Fruit fly (Drosophila melanogaster) whole organism, embryonic: ENCODE data around the gene Dph5.

Source experiments
- B-H2 ChIP-seq: fragments of 200-800 bp; sonication (Bioruptor generic); optimal IDR thresholded peaks from 2 replicates; lab custom pipeline; 2018; ENCODE audit warnings: missing biosample characterization, mild to moderate bottlenecking, missing genetic modification characterization
- CG12769 ChIP-seq: fragments of 200-800 bp; sonication (Bioruptor generic); optimal IDR thresholded peaks from 2 replicates; lab custom pipeline; 2019; ENCODE audit warnings: missing biosample characterization, mild to moderate bottlenecking, missing genetic modification characterization, moderate library complexity
- CG14050 ChIP-seq: fragments of 200-800 bp; sonication (Bioruptor generic); IDR thresholded peaks from 3 replicates; pipeline ENCODE4 v1.3.6; 2022; ENCODE audit warnings: missing biosample characterization, missing genetic modification characterization
- CG15011 ChIP-seq: fragments of 200-800 bp; sonication (Bioruptor generic); optimal IDR thresholded peaks from 3 replicates; lab custom pipeline; 2018; ENCODE audit warnings: missing biosample characterization, mild to moderate bottlenecking, missing genetic modification characterization
- CG16815 ChIP-seq: fragments of 200-800 bp; sonication (Bioruptor generic); optimal IDR thresholded peaks from 3 replicates; lab custom pipeline; 2017; ENCODE audit warnings: missing biosample characterization, mild to moderate bottlenecking, missing genetic modification characterization
- CG18619 ChIP-seq: fragments of 200-800 bp; sonication (Bioruptor generic); optimal IDR thresholded peaks from 3 replicates; lab custom pipeline; 2017; ENCODE audit warnings: missing biosample characterization, mild to moderate bottlenecking, missing genetic modification characterization
- CG2712 ChIP-seq: fragments of 200-800 bp; optimal IDR thresholded peaks from 3 replicates; lab custom pipeline; 2019; ENCODE audit warnings: missing biosample characterization, mild to moderate bottlenecking, missing genetic modification characterization, moderate library complexity
- CG30403 ChIP-seq: fragments of 200-800 bp; sonication (Bioruptor generic); optimal IDR thresholded peaks from 3 replicates; lab custom pipeline; 2016; ENCODE audit warnings: missing biosample characterization, missing genetic modification characterization
- CG31224 ChIP-seq: fragments of 200-800 bp; sonication (Bioruptor generic); IDR thresholded peaks from 2 replicates; pipeline ENCODE4 v1.3.6; 2022; ENCODE audit warnings: missing biosample characterization, missing genetic modification characterization
- CG33557 ChIP-seq: fragments of 200-800 bp; sonication (Bioruptor generic); optimal IDR thresholded peaks from 2 replicates; lab custom pipeline; 2019; ENCODE audit warnings: missing biosample characterization, mild to moderate bottlenecking, missing genetic modification characterization, moderate library complexity
- CG4424 ChIP-seq: fragments of 200-800 bp; sonication (Bioruptor generic); optimal IDR thresholded peaks from 3 replicates; lab custom pipeline; 2016; ENCODE audit warnings: missing biosample characterization, missing genetic modification characterization
- CG7987 ChIP-seq: fragments of 200-800 bp; sonication (Bioruptor generic); optimal IDR thresholded peaks from 2 replicates; lab custom pipeline; 2018; ENCODE audit warnings: missing biosample characterization, mild to moderate bottlenecking, missing genetic modification characterization, moderate library complexity
- CG9609 ChIP-seq: fragments of 200-800 bp; sonication (Bioruptor generic); optimal IDR thresholded peaks from 3 replicates; lab custom pipeline; 2016; ENCODE audit warnings: missing biosample characterization, missing genetic modification characterization
- CHES-1-like ChIP-seq: fragments of 200-800 bp; sonication (Bioruptor generic); optimal IDR thresholded peaks from 2 replicates; lab custom pipeline; 2016; ENCODE audit warnings: missing biosample characterization, missing genetic modification characterization
- Camta ChIP-seq: fragments of 200-800 bp; sonication (Bioruptor generic); optimal IDR thresholded peaks from 2 replicates; lab custom pipeline; 2016; ENCODE audit warnings: missing biosample characterization, missing genetic modification characterization
- Drgx ChIP-seq: fragments of 200-800 bp; sonication (Bioruptor generic); IDR thresholded peaks from 2 replicates; pipeline ENCODE4 v1.3.6; 2022; ENCODE audit warnings: missing biosample characterization, missing genetic modification characterization
- Elba2 ChIP-seq: fragments of 200-800 bp; sonication (Bioruptor generic); optimal IDR thresholded peaks from 3 replicates; lab custom pipeline; 2016; ENCODE audit warnings: missing biosample characterization, missing genetic modification characterization
- Ets65A ChIP-seq: fragments of 200-800 bp; sonication (Bioruptor generic); peaks from one replicate; lab custom pipeline; 2016; ENCODE audit warnings: missing biosample characterization, missing genetic modification characterization
- GATAe ChIP-seq: fragments of 200-800 bp; sonication (Bioruptor generic); conservative IDR thresholded peaks from 2 replicates; pipeline ENCODE4 v1.3.6; 2022; ENCODE audit warnings: missing biosample characterization, missing genetic modification characterization
- Gsc ChIP-seq: fragments of 200-800 bp; sonication (Bioruptor generic); IDR thresholded peaks from 2 replicates; pipeline ENCODE4 v1.3.6; 2022; ENCODE audit warnings: missing biosample characterization, missing genetic modification characterization
- HmgD ChIP-seq: fragments of 200-800 bp; sonication (Bioruptor generic); optimal IDR thresholded peaks from 3 replicates; lab custom pipeline; 2016; ENCODE audit warnings: missing biosample characterization, missing genetic modification characterization
- Kr ChIP-seq: fragments of 200-800 bp; sonication (Bioruptor generic); optimal IDR thresholded peaks from 2 replicates; lab custom pipeline; 2017; ENCODE audit warnings: missing biosample characterization, mild to moderate bottlenecking, missing genetic modification characterization
- Med ChIP-seq: fragments of 200-800 bp; sonication (Bioruptor generic); peaks from one replicate; lab custom pipeline; 2016; ENCODE audit warnings: missing biosample characterization, missing genetic modification characterization, mild to moderate bottlenecking, inconsistent platforms, moderate library complexity
- Oaz ChIP-seq: fragments of 200-800 bp; sonication (Bioruptor generic); IDR thresholded peaks from 2 replicates; pipeline ENCODE4 v1.3.6; 2022; ENCODE audit warnings: missing biosample characterization, missing genetic modification characterization
- Opbp ChIP-seq: fragments of 200-800 bp; sonication (Bioruptor generic); IDR thresholded peaks from 3 replicates; pipeline ENCODE4 v1.3.6; 2022; ENCODE audit warnings: missing biosample characterization, missing genetic modification characterization; ENCODE audit not compliant: partially characterized antibody
- Pdp1 ChIP-seq, 2 experiments: fragments of 200-800 bp; sonication (Bioruptor generic); optimal IDR thresholded peaks; 3 replicates each; lab custom pipeline; 2016; ENCODE audit warnings: missing biosample characterization in 2 of 2, missing genetic modification characterization in 2 of 2, mild to moderate bottlenecking in 1 of 2, moderate library complexity in 1 of 2
- Sox100B ChIP-seq: fragments of 200-800 bp; sonication (Bioruptor generic); optimal IDR thresholded peaks from 3 replicates; lab custom pipeline; 2018; ENCODE audit warnings: missing biosample characterization, mild to moderate bottlenecking, missing genetic modification characterization
- Spps ChIP-seq: fragments of 200-800 bp; sonication (Bioruptor generic); optimal IDR thresholded peaks from 2 replicates; lab custom pipeline; 2018; ENCODE audit warnings: missing biosample characterization, mild to moderate bottlenecking, missing genetic modification characterization
- ase ChIP-seq: fragments of 200-800 bp; sonication (Bioruptor generic); IDR thresholded peaks from 3 replicates; pipeline ENCODE4 v1.3.6; 2022; ENCODE audit warnings: missing biosample characterization, missing genetic modification characterization
- cg ChIP-seq: fragments of 200-800 bp; sonication (Bioruptor generic); optimal IDR thresholded peaks from 3 replicates; lab custom pipeline; 2019; ENCODE audit warnings: missing biosample characterization, mild to moderate bottlenecking, missing genetic modification characterization, moderate library complexity
- dmrt99B ChIP-seq: fragments of 200-800 bp; sonication (Bioruptor generic); optimal IDR thresholded peaks from 2 replicates; lab custom pipeline; 2018; ENCODE audit warnings: missing biosample characterization, mild to moderate bottlenecking, missing genetic modification characterization, moderate library complexity
- fd96Cb ChIP-seq: fragments of 200-800 bp; sonication (Bioruptor generic); optimal IDR thresholded peaks from 2 replicates; lab custom pipeline; 2018; ENCODE audit warnings: missing biosample characterization, mild to moderate bottlenecking, missing genetic modification characterization, moderate library complexity
- fru ChIP-seq: fragments of >200 bp; optimal IDR thresholded peaks from 2 replicates; lab custom pipeline; 2017
- ftz-f1 ChIP-seq: fragments of 200-800 bp; sonication (Bioruptor generic); optimal IDR thresholded peaks from 2 replicates; lab custom pipeline; 2016; ENCODE audit warnings: missing biosample characterization, missing genetic modification characterization
- gfzf ChIP-seq: fragments of 200-800 bp; sonication (Bioruptor generic); optimal IDR thresholded peaks from 2 replicates; lab custom pipeline; 2016; ENCODE audit warnings: missing biosample characterization, mild to moderate bottlenecking, missing genetic modification characterization, moderate library complexity
- grau ChIP-seq: fragments of 200-800 bp; optimal IDR thresholded peaks from 3 replicates; lab custom pipeline; 2019; ENCODE audit warnings: missing biosample characterization, mild to moderate bottlenecking, missing genetic modification characterization, moderate library complexity
- gsb ChIP-seq: fragments of 200-800 bp; sonication (Bioruptor generic); IDR thresholded peaks from 2 replicates; pipeline ENCODE4 v1.3.6; 2022; ENCODE audit warnings: missing biosample characterization, missing genetic modification characterization
- gsb-n ChIP-seq: fragments of 200-800 bp; sonication (Bioruptor generic); optimal IDR thresholded peaks from 3 replicates; lab custom pipeline; 2018; ENCODE audit warnings: missing biosample characterization, mild to moderate bottlenecking, missing genetic modification characterization
- ham ChIP-seq: fragments of 200-800 bp; sonication (Bioruptor generic); IDR thresholded peaks from 2 replicates; pipeline ENCODE4 v1.3.6; 2022; ENCODE audit warnings: missing biosample characterization, missing genetic modification characterization
- jigr1 ChIP-seq: fragments of 200-800 bp; sonication (Bioruptor generic); IDR thresholded peaks from 3 replicates; pipeline ENCODE4 v1.3.6; 2022; ENCODE audit warnings: missing biosample characterization, missing genetic modification characterization
- lmd ChIP-seq: fragments of 200-800 bp; sonication (Bioruptor generic); IDR thresholded peaks from 2 replicates; pipeline ENCODE4 v1.3.6; 2022; ENCODE audit warnings: missing biosample characterization, missing genetic modification characterization
- nau ChIP-seq: fragments of 200-800 bp; sonication (Bioruptor generic); optimal IDR thresholded peaks from 3 replicates; lab custom pipeline; 2017; ENCODE audit warnings: missing biosample characterization, mild to moderate bottlenecking, missing genetic modification characterization, missing genetic modification reagents
- nmo ChIP-seq: fragments of 200-800 bp; sonication (Bioruptor generic); optimal IDR thresholded peaks from 2 replicates; lab custom pipeline; 2018; ENCODE audit warnings: missing biosample characterization, mild to moderate bottlenecking, missing genetic modification characterization, moderate library complexity
- odd ChIP-seq: fragments of 200-800 bp; sonication (Bioruptor generic); optimal IDR thresholded peaks from 2 replicates; lab custom pipeline; 2017; ENCODE audit warnings: missing biosample characterization, mild to moderate bottlenecking, missing genetic modification characterization
- sens ChIP-seq: fragments of 200-800 bp; sonication (Bioruptor generic); peaks from one replicate; lab custom pipeline; 2016; ENCODE audit warnings: missing biosample characterization, missing genetic modification characterization
- shn ChIP-seq: fragments of 200-800 bp; sonication (Bioruptor generic); optimal IDR thresholded peaks from 3 replicates; lab custom pipeline; 2016; ENCODE audit warnings: missing biosample characterization, missing genetic modification characterization
- sqz ChIP-seq: fragments of 200-800 bp; sonication (Bioruptor generic); optimal IDR thresholded peaks from 3 replicates; lab custom pipeline; 2018; ENCODE audit warnings: missing biosample characterization, mild to moderate bottlenecking, missing genetic modification characterization
- tll ChIP-seq, 2 experiments: fragments of 200-800 bp in 1 of 2; fragments of >200 bp in 1 of 2; sonication (Bioruptor generic) in 1 of 2; optimal IDR thresholded peaks; 2 replicates each; lab custom pipeline; 2017 to 2019; ENCODE audit warnings: missing biosample characterization in 2 of 2, missing genetic modification characterization in 2 of 2, mild to moderate bottlenecking in 1 of 2, moderate library complexity in 1 of 2
- tx ChIP-seq: fragments of 200-800 bp; sonication (Bioruptor generic); optimal IDR thresholded peaks from 2 replicates; lab custom pipeline; 2016; ENCODE audit warnings: missing biosample characterization, missing genetic modification characterization
- unc-4 ChIP-seq: fragments of 200-800 bp; sonication (Bioruptor generic); IDR thresholded peaks from 2 replicates; pipeline ENCODE4 v1.3.6; 2022; ENCODE audit warnings: missing biosample characterization, missing genetic modification characterization; ENCODE audit not compliant: partially characterized antibody

Gene Dph5

dm6 chr3R:22576096-22576697 lies 6.8 kb downstream of the Dph5 start:
- TF ChIP-seq Kr (GFP tag; lab: Kevin White, UChicago) (no peak), sens (peak; percentile 59), grau (tag; lab: Kevin White, UChicago) (peak; percentile 26), Pdp1 (GFP tag; optimal IDR thresholded peaks at IDR 0.05; lab: Kevin White, UChicago) (peak in 1 of 2 experiments; percentile 13), Drgx (GFP tag; lab: Robert Waterston, UW) (peak; percentile 34; the same call in 1 of the 2 replicates), Ets65A (peak; percentile 25), tx (no peak), Med (GFP tag; lab: Kevin White, UChicago) (peak; percentile 6)

dm6 chr3R:22573590-22573989 lies 9.4 kb downstream of the Dph5 start:
- TF ChIP-seq Elba2: no peak
- no peak for TF ChIP-seq fd96Cb (tag; lab: Kevin White, UChicago)
- TF ChIP-seq CG18619 (GFP tag; lab: Kevin White, UChicago): no peak
- TF ChIP-seq odd: peak; percentile 8
- no peak for TF ChIP-seq gsb-n
- TF ChIP-seq ase (GFP tag; lab: Robert Waterston, UW): no peak
- TF ChIP-seq ftz-f1: no peak
- TF ChIP-seq shn (GFP tag; lab: Kevin White, UChicago): no peak
- no peak for TF ChIP-seq sqz
- no peak for TF ChIP-seq Camta (GFP tag; lab: Kevin White, UChicago)
- no peak for TF ChIP-seq HmgD (GFP tag; lab: Kevin White, UChicago)
- no peak for TF ChIP-seq ham
- peak; percentile 5 for TF ChIP-seq CG7987
- TF ChIP-seq CHES-1-like (GFP tag; lab: Kevin White, UChicago): no peak
- no peak for TF ChIP-seq CG14050 (GFP tag; lab: Robert Waterston, UW)
- no peak for TF ChIP-seq jigr1 (GFP tag; lab: Robert Waterston, UW)
- TF ChIP-seq B-H2 (GFP tag; lab: Kevin White, UChicago): no peak
- TF ChIP-seq Spps (tag; lab: Kevin White, UChicago): no peak
- no peak for TF ChIP-seq lmd (GFP tag; lab: Robert Waterston, UW)
- TF ChIP-seq Gsc (GFP tag; lab: Robert Waterston, UW): no peak
- TF ChIP-seq unc-4 (GFP tag; lab: Robert Waterston, UW): no peak
- TF ChIP-seq CG2712 (tag; lab: Kevin White, UChicago): no peak
- no peak for TF ChIP-seq CG30403 (GFP tag; lab: Kevin White, UChicago)
- peak; percentile 22 for TF ChIP-seq CG33557 (GFP tag; lab: Kevin White, UChicago)
- no peak for TF ChIP-seq gfzf (GFP tag; lab: Kevin White, UChicago)
- no peak for TF ChIP-seq cg (GFP tag; lab: Kevin White, UChicago)
- TF ChIP-seq CG31224: no peak
- no peak for TF ChIP-seq tll (GFP tag; optimal IDR thresholded peaks at IDR 0.05; lab: Kevin White, UChicago)
- no peak for TF ChIP-seq gsb (GFP tag; lab: Robert Waterston, UW)
- no peak for TF ChIP-seq CG16815 (GFP tag; lab: Kevin White, UChicago)
- peak; percentile 2 for TF ChIP-seq nau (GFP tag; lab: Kevin White, UChicago)
- peak; percentile 6 for TF ChIP-seq CG12769 (tag; lab: Kevin White, UChicago)
- no peak for TF ChIP-seq fru
- TF ChIP-seq CG15011 (GFP tag; lab: Kevin White, UChicago): no peak
- no peak for TF ChIP-seq GATAe
- TF ChIP-seq Opbp (GFP tag; lab: Robert Waterston, UW): no peak
- TF ChIP-seq Oaz (GFP tag; lab: Robert Waterston, UW): no peak
- TF ChIP-seq CG4424: no peak
- TF ChIP-seq nmo (GFP tag; lab: Kevin White, UChicago): no peak
- no peak for TF ChIP-seq CG9609 (GFP tag; lab: Kevin White, UChicago)
- TF ChIP-seq dmrt99B (tag; lab: Kevin White, UChicago): peak; percentile 13
- peak; percentile 22 for TF ChIP-seq Sox100B
